Fruit fly (Drosophila melanogaster): ENCODE data around the gene Taf10b.

DNA sequence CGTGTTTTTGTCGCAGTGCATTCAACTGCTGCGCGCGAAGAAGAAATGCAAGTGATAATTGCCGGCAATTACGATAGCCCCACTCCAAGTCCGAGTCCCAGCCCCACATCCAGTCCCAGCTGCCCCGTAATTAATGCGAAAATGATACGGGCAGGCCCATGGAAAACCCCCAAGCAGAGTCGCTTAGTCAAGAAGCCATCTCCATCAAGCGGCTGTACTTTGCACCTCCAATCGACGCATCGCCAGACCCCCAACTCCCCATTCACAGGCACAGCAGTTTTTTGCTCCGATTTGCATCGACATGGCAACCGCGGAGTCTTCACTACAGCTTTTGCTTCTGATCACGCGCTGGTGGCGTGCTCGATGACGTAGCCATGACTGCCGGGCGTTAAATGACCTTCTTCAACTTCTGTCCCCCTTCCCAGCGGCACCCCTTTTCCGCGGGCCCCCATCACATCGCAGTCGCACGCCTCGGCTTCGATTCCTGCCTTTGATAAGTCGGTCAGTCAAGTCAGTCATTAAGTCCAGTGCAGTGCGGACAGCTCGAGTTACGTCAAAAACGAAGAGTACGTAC lies 38.6 kb upstream of the Taf10b start:
- no peak for TF ChIP-seq Hr78 (GFP tag; optimal IDR thresholded peaks at IDR 0.05)
- TF ChIP-seq Dfd (GFP tag; optimal IDR thresholded peaks at IDR 0.05): no peak
- no peak for TF ChIP-seq pan (optimal IDR thresholded peaks at IDR 0.05)
- TF ChIP-seq Myc (optimal IDR thresholded peaks at IDR 0.05): no peak
- TF ChIP-seq N (GFP tag; optimal IDR thresholded peaks at IDR 0.05): no peak
- TF ChIP-seq usp (GFP tag; optimal IDR thresholded peaks at IDR 0.05): no peak
- TF ChIP-seq Mio (GFP tag; optimal IDR thresholded peaks at IDR 0.05): no peak
- TF ChIP-seq h (GFP tag; optimal IDR thresholded peaks at IDR 0.05): no peak
- no peak for TF ChIP-seq brk (GFP tag; optimal IDR thresholded peaks at IDR 0.05)
- no peak for TF ChIP-seq OdsH (GFP tag; optimal IDR thresholded peaks at IDR 0.05)
- TF ChIP-seq br (GFP tag; optimal IDR thresholded peaks at IDR 0.05): no peak
- no peak for TF ChIP-seq woc (GFP tag; optimal IDR thresholded peaks at IDR 0.05)
- TF ChIP-seq dmrt93B (GFP tag; optimal IDR thresholded peaks at IDR 0.05): no peak
